Worm (Caenorhabditis elegans) whole organism, early embryonic: ENCODE results near the gene C06G1.1.
A peak's percentile ranks its signal among the peaks of the same experiment; 100 is the strongest.

Experiments used
- B0310.2 ChIP-seq: sonication (generic microtip); optimal IDR thresholded peaks from 2 replicates; lab custom pipeline; 2016; ENCODE audit warnings: mild to moderate bottlenecking, missing genetic modification characterization, missing compliant biosample characterization
- F13C5.2 ChIP-seq: sonication (generic microtip); optimal IDR thresholded peaks from 2 replicates; lab custom pipeline; 2017; ENCODE audit warnings: mild to moderate bottlenecking, missing genetic modification characterization, inconsistent platforms, missing compliant biosample characterization
- aly-1 ChIP-seq: sonication (generic microtip); optimal IDR thresholded peaks from 2 replicates; lab custom pipeline; 2016; ENCODE audit warnings: missing genetic modification characterization, missing compliant biosample characterization
- ama-1 ChIP-seq: fragments of 150-350 bp; optimal IDR thresholded peaks from 2 replicates; lab custom pipeline; 2014
- ceh-13 ChIP-seq: fragments of 200-800 bp; sonication (Bioruptor generic); optimal IDR thresholded peaks from 2 replicates; lab custom pipeline; 2018; ENCODE audit warnings: mild to moderate bottlenecking, missing genetic modification characterization, missing compliant biosample characterization
- ceh-36 ChIP-seq: sonication (generic microtip); optimal IDR thresholded peaks from 2 replicates; lab custom pipeline; 2016; ENCODE audit warnings: missing genetic modification characterization, inconsistent platforms, missing compliant biosample characterization
- ets-7 ChIP-seq: sonication (generic microtip); optimal IDR thresholded peaks from 2 replicates; lab custom pipeline; 2016; ENCODE audit warnings: missing genotype, missing genetic modification characterization, missing compliant biosample characterization
- flt-1 ChIP-seq: fragments of 200-800 bp; sonication (Bioruptor generic); IDR thresholded peaks from 2 replicates; pipeline ENCODE4 v1.3.6; 2022; ENCODE audit warnings: missing genetic modification characterization, missing compliant biosample characterization
- hmbx-1 ChIP-seq: sonication (generic microtip); optimal IDR thresholded peaks from 2 replicates; lab custom pipeline; 2016; ENCODE audit warnings: mild to moderate bottlenecking, missing genetic modification characterization, missing compliant biosample characterization
- hmg-4 ChIP-seq: fragments of 200-800 bp; sonication (Bioruptor generic); optimal IDR thresholded peaks from 2 replicates; lab custom pipeline; 2018; ENCODE audit warnings: mild to moderate bottlenecking, missing genetic modification characterization, missing compliant biosample characterization
- hnd-1 ChIP-seq: sonication (generic microtip); optimal IDR thresholded peaks from 2 replicates; lab custom pipeline; 2016; ENCODE audit warnings: missing genetic modification characterization, missing compliant biosample characterization
- pes-1 ChIP-seq: fragments of 200-800 bp; sonication (Bioruptor generic); IDR thresholded peaks from 2 replicates; pipeline ENCODE4 v1.3.6; 2022; ENCODE audit warnings: missing genetic modification reagents, missing genetic modification characterization, missing compliant biosample characterization
- scrt-1 ChIP-seq: fragments of 200-800 bp; sonication (Bioruptor generic); IDR thresholded peaks from 2 replicates; pipeline ENCODE4 v1.3.6; 2022; ENCODE audit warnings: missing genetic modification characterization, missing compliant biosample characterization
- sea-1 ChIP-seq: fragments of 200-800 bp; sonication (Bioruptor generic); conservative IDR thresholded peaks from 2 replicates; pipeline ENCODE4 v1.3.6; 2022; ENCODE audit warnings: missing genetic modification characterization, missing compliant biosample characterization
- tbx-11 ChIP-seq: fragments of 200-800 bp; sonication (Bioruptor generic); IDR thresholded peaks from 2 replicates; pipeline ENCODE4 v1.3.6; 2022; ENCODE audit warnings: missing genetic modification characterization, missing compliant biosample characterization
- tbx-37 ChIP-seq: fragments of 200-800 bp; sonication (Bioruptor generic); conservative IDR thresholded peaks from 2 replicates; pipeline ENCODE4 v1.3.6; 2022; ENCODE audit warnings: missing genetic modification reagents, missing genetic modification characterization, missing compliant biosample characterization
- tra-4 ChIP-seq: sonication (generic microtip); optimal IDR thresholded peaks from 2 replicates; lab custom pipeline; 2017; ENCODE audit warnings: missing genetic modification characterization, missing compliant biosample characterization

C06G1.1 gene

ce11 chrX:16612293-16612946 is 20.7 kb upstream of the C06G1.1 start:
- TF ChIP-seq pes-1 (GFP tag; lab: Robert Waterston, UW) (no peak), tra-4 (tag; lab: Kevin White, UChicago) (peak; percentile 17), ets-7 (tag; lab: Kevin White, UChicago) (peak; percentile 29), tbx-37 (GFP tag; lab: Robert Waterston, UW) (peak; percentile 19; the same call in 1 of the 2 replicates), sea-1 (GFP tag; lab: Robert Waterston, UW) (peak; percentile 65; the same call in 1 of the 2 replicates), B0310.2 (tag; lab: Kevin White, UChicago) (peak; percentile 48), tbx-11 (0 out of 2 replicates have a peak, but pooled peaks have one; percentile 30), hmg-4 (GFP tag; lab: Kevin White, UChicago) (peak; percentile 98), hnd-1 (tag; lab: Kevin White, UChicago) (no peak), F13C5.2 (tag; lab: Kevin White, UChicago) (peak; percentile 90), ceh-36 (peak; percentile 41), aly-1 (tag; lab: Kevin White, UChicago) (peak; percentile 55), scrt-1 (GFP tag; lab: Robert Waterston, UW) (peak; percentile 69), ama-1 (no peak), hmbx-1 (no peak), ceh-13 (GFP tag; lab: Kevin White, UChicago) (no peak), flt-1 (peak; percentile 38)

ce11 chrX:16613266-16613665 is 19.9 kb upstream of the C06G1.1 start, which contains the start of gene ain-1:
ain-1 (plus strand) TSS chrX:16613451.
- TF ChIP-seq hmbx-1 = no peak
- no peak for TF ChIP-seq F13C5.2 (tag; lab: Kevin White, UChicago)
- TF ChIP-seq tra-4 (tag; lab: Kevin White, UChicago) = no peak
- TF ChIP-seq tbx-11 = no peak
- no peak for TF ChIP-seq ama-1
- TF ChIP-seq pes-1 (GFP tag; lab: Robert Waterston, UW) = no peak
- no peak for TF ChIP-seq hmg-4 (GFP tag; lab: Kevin White, UChicago)
- TF ChIP-seq hnd-1 (tag; lab: Kevin White, UChicago) = no peak
- no peak for TF ChIP-seq sea-1 (GFP tag; lab: Robert Waterston, UW)
- no peak for TF ChIP-seq ceh-13 (GFP tag; lab: Kevin White, UChicago)

- no peak for TF ChIP-seq ceh-36
- TF ChIP-seq aly-1 (tag; lab: Kevin White, UChicago) = peak; percentile 39
These were observed 19.1 kb upstream of the C06G1.1 start for ce11 chrX:16614094-16614493.

ce11 chrX:16617427-16618128 is 15.6 kb upstream of the C06G1.1 start:
- TF ChIP-seq tbx-37 (GFP tag; lab: Robert Waterston, UW) = no peak

- 0 out of 2 replicates have a peak, but pooled peaks have one; percentile 27 for TF ChIP-seq pes-1 (GFP tag; lab: Robert Waterston, UW)
- no peak for TF ChIP-seq aly-1 (tag; lab: Kevin White, UChicago)
These were observed 15.0 kb upstream of the C06G1.1 start for ce11 chrX:16618129-16618525.

ce11 chrX:16618727-16619126 is 14.4 kb upstream of the C06G1.1 start:
- no peak for TF ChIP-seq hmg-4 (GFP tag; lab: Kevin White, UChicago)
- TF ChIP-seq ceh-13 (GFP tag; lab: Kevin White, UChicago) = no peak
- TF ChIP-seq ets-7 (tag; lab: Kevin White, UChicago) = no peak
- no peak for TF ChIP-seq sea-1 (GFP tag; lab: Robert Waterston, UW)
- TF ChIP-seq F13C5.2 (tag; lab: Kevin White, UChicago) = no peak
- no peak for TF ChIP-seq tbx-37 (GFP tag; lab: Robert Waterston, UW)
- TF ChIP-seq hmbx-1 = no peak
- no peak for TF ChIP-seq flt-1
- no peak for TF ChIP-seq hnd-1 (tag; lab: Kevin White, UChicago)
- no peak for TF ChIP-seq ceh-36
- TF ChIP-seq tbx-11 = no peak
- TF ChIP-seq aly-1 (tag; lab: Kevin White, UChicago) = no peak
- no peak for TF ChIP-seq pes-1 (GFP tag; lab: Robert Waterston, UW)
- TF ChIP-seq scrt-1 (GFP tag; lab: Robert Waterston, UW) = no peak
- no peak for TF ChIP-seq B0310.2 (tag; lab: Kevin White, UChicago)
- no peak for TF ChIP-seq tra-4 (tag; lab: Kevin White, UChicago)
- TF ChIP-seq ama-1 = no peak

ce11 chrX:16619158-16619557 is 14.0 kb upstream of the C06G1.1 start:
- TF ChIP-seq tra-4 (tag; lab: Kevin White, UChicago) (no peak), hmbx-1 (no peak), aly-1 (tag; lab: Kevin White, UChicago) (no peak)

ce11 chrX:16621467-16621866 is 11.7 kb upstream of the C06G1.1 start, which contains the start of gene cpg-19:
cpg-19 (plus strand) TSS chrX:16621807.
- TF ChIP-seq sea-1 (GFP tag; lab: Robert Waterston, UW) = no peak
- TF ChIP-seq B0310.2 (tag; lab: Kevin White, UChicago) = no peak
- TF ChIP-seq aly-1 (tag; lab: Kevin White, UChicago) = no peak
- no peak for TF ChIP-seq hmbx-1
- no peak for TF ChIP-seq hmg-4 (GFP tag; lab: Kevin White, UChicago)
- TF ChIP-seq tra-4 (tag; lab: Kevin White, UChicago) = no peak
- no peak for TF ChIP-seq scrt-1 (GFP tag; lab: Robert Waterston, UW)
- TF ChIP-seq pes-1 (GFP tag; lab: Robert Waterston, UW) = no peak
- no peak for TF ChIP-seq ets-7 (tag; lab: Kevin White, UChicago)
- TF ChIP-seq tbx-37 (GFP tag; lab: Robert Waterston, UW) = no peak
- no peak for TF ChIP-seq hnd-1 (tag; lab: Kevin White, UChicago)
- no peak for TF ChIP-seq ceh-13 (GFP tag; lab: Kevin White, UChicago)
- TF ChIP-seq flt-1 = no peak
- no peak for TF ChIP-seq ceh-36
- no peak for TF ChIP-seq ama-1
